Fruit fly (Drosophila melanogaster): ENCODE results near the gene alpha4GT1.

alpha4GT1 gene

dm6 chr2L:3057951-3058771 is 35.2 kb upstream of the alpha4GT1 start (continued):
- peak; percentile 97 for TF ChIP-seq CG7987 (GFP tag; optimal IDR thresholded peaks at IDR 0.05)
- no peak for TF ChIP-seq dpn (GFP tag; optimal IDR thresholded peaks at IDR 0.05)
- no peak for TF ChIP-seq ato (GFP tag; IDR thresholded peaks at IDR 0.05; ENCODE audit: partially characterized antibody)
- TF ChIP-seq Dip2 (GFP tag; IDR thresholded peaks at IDR 0.05) = no peak

- TF ChIP-seq CG2712 (tag; optimal IDR thresholded peaks at IDR 0.05) (no peak), CG4282 (GFP tag; optimal IDR thresholded peaks at IDR 0.05) (peak; percentile 1), Six4 (GFP tag; optimal IDR thresholded peaks at IDR 0.05) (no peak), CG17829 (tag; optimal IDR thresholded peaks at IDR 0.05) (no peak), CG9817 (tag; optimal IDR thresholded peaks at IDR 0.05) (no peak), sens-2 (GFP tag; IDR thresholded peaks at IDR 0.05) (no peak), CG12659 (GFP tag; optimal IDR thresholded peaks at IDR 0.05) (no peak), ac (GFP tag; optimal IDR thresholded peaks at IDR 0.05) (no peak), chinmo (GFP tag; IDR thresholded peaks at IDR 0.05; ENCODE audit: partially characterized antibody) (0 out of 4 replicates have a peak, but pooled peaks have one; percentile 60), CG8089 (GFP tag; optimal IDR thresholded peaks at IDR 0.05) (no peak), pan (optimal IDR thresholded peaks at IDR 0.05) (no peak), pan (GFP tag; optimal IDR thresholded peaks at IDR 0.05 in 1 of 2, IDR thresholded peaks at IDR 0.05 in 1 of 2) (no peak), CG15696 (tag; optimal IDR thresholded peaks at IDR 0.05) (no peak), tgo (GFP tag; IDR thresholded peaks at IDR 0.05) (peak; percentile 39; the same call in 1 of the 3 replicates), CG32767 (GFP tag; IDR thresholded peaks at IDR 0.05) (0 out of 2 replicates have a peak, but pooled peaks have one; percentile 11), CG10979 (tag; optimal IDR thresholded peaks at IDR 0.05) (no peak), CG17361 (GFP tag; IDR thresholded peaks at IDR 0.05) (no peak), p53 (GFP tag; optimal IDR thresholded peaks at IDR 0.05) (no peak), CG4360 (GFP tag; IDR thresholded peaks at IDR 0.05) (no peak), org-1 (GFP tag; optimal IDR thresholded peaks at IDR 0.05) (no peak), Hand (GFP tag; optimal IDR thresholded peaks at IDR 0.05) (peak; percentile 12), twi (tag; optimal IDR thresholded peaks at IDR 0.05) (no peak), CG7987 (GFP tag; optimal IDR thresholded peaks at IDR 0.05) (peak; percentile 64), CG1024 (GFP tag; IDR thresholded peaks at IDR 0.05) (no peak), CG11723 (GFP tag; optimal IDR thresholded peaks at IDR 0.05) (no peak), slbo (GFP tag; IDR thresholded peaks at IDR 0.05) (no peak; the same call in 1 of the 2 replicates), CG13287 (GFP tag; IDR thresholded peaks at IDR 0.05; ENCODE audit: partially characterized antibody) (peak; percentile 33), CG4404 (GFP tag; IDR thresholded peaks at IDR 0.05) (no peak), ham (GFP tag; IDR thresholded peaks at IDR 0.05) (no peak), jing (GFP tag; optimal IDR thresholded peaks at IDR 0.05) (no peak), gsb (GFP tag; IDR thresholded peaks at IDR 0.05) (no peak), Neu2 (GFP tag; optimal IDR thresholded peaks at IDR 0.05; ENCODE audit: borderline replicate concordance) (no peak), maf-S (GFP tag; optimal IDR thresholded peaks at IDR 0.05) (no peak), HmgD (GFP tag; optimal IDR thresholded peaks at IDR 0.05) (no peak), zf30C (GFP tag; optimal IDR thresholded peaks at IDR 0.05) (no peak), sima (GFP tag; optimal IDR thresholded peaks at IDR 0.05) (no peak), CG4854 (GFP tag; optimal IDR thresholded peaks at IDR 0.05) (no peak), BtbVII (GFP tag; optimal IDR thresholded peaks at IDR 0.05) (no peak), D19B (GFP tag; optimal IDR thresholded peaks at IDR 0.05) (no peak), CG14050 (GFP tag; IDR thresholded peaks at IDR 0.05) (no peak), CG16863 (GFP tag; optimal IDR thresholded peaks at IDR 0.05) (no peak), HHEX (GFP tag; optimal IDR thresholded peaks at IDR 0.05) (peak; percentile 14), CG18011 (GFP tag; optimal IDR thresholded peaks at IDR 0.05) (no peak), CG3163 (GFP tag; optimal IDR thresholded peaks at IDR 0.05) (no peak), seq (GFP tag; IDR thresholded peaks at IDR 0.05) (no peak; the same call in 1 of the 2 replicates)
These were observed 33.5 kb upstream of the alpha4GT1 start, which contains the start of gene FASN1 for dm6 chr2L:3056448-3056790. Gene FASN1, plus strand, starts transcription at chr2L:3056598.

All from whole organism, embryonic.